Worm (Caenorhabditis elegans) whole organism, midembryonic: ENCODE data around the gene M60.7.

Experiments used
- T22C8.4 ChIP-seq: fragments of 200-800 bp; sonication (Bioruptor generic); IDR thresholded peaks from 2 replicates; pipeline ENCODE4 v1.3.6; 2022; ENCODE audit warnings: missing genetic modification characterization, missing compliant biosample characterization
- cog-1 ChIP-seq: sonication (generic microtip); optimal IDR thresholded peaks from 2 replicates; lab custom pipeline; 2016; ENCODE audit warnings: missing genetic modification characterization, missing compliant biosample characterization
- flt-1 ChIP-seq: fragments of 200-800 bp; sonication (Bioruptor generic); IDR thresholded peaks from 2 replicates; pipeline ENCODE4 v1.3.6; 2022; ENCODE audit warnings: missing genetic modification characterization, missing compliant biosample characterization
- klf-2 ChIP-seq: fragments of 200-800 bp; sonication (Bioruptor generic); conservative IDR thresholded peaks from 2 replicates; pipeline ENCODE4 v1.3.6; 2022; ENCODE audit warnings: missing genetic modification reagents, missing genetic modification characterization, missing compliant biosample characterization
- med-1 ChIP-seq: sonication (generic microtip); optimal IDR thresholded peaks from 2 replicates; lab custom pipeline; 2017; ENCODE audit warnings: missing genetic modification characterization, mild to moderate bottlenecking, missing compliant biosample characterization, antibody characterized with exemption, missing genetic modification reagents; ENCODE audit not compliant: insufficient read depth
- ref-1 ChIP-seq: fragments of 200-800 bp; sonication (Bioruptor generic); conservative IDR thresholded peaks from 2 replicates; pipeline ENCODE4 v1.3.6; 2022; ENCODE audit warnings: missing genetic modification reagents, missing genetic modification characterization, missing compliant biosample characterization
- tab-1 ChIP-seq: fragments of 200-800 bp; sonication (Bioruptor generic); IDR thresholded peaks from 2 replicates; pipeline ENCODE4 v1.3.6; 2022; ENCODE audit warnings: missing genetic modification characterization, missing compliant biosample characterization
- ztf-23 ChIP-seq: fragments of 200-800 bp; sonication (Bioruptor generic); IDR thresholded peaks from 2 replicates; pipeline ENCODE4 v1.3.6; 2022; ENCODE audit warnings: missing genetic modification reagents, missing genetic modification characterization, missing compliant biosample characterization
- ztf-29 ChIP-seq: fragments of 200-800 bp; sonication (Bioruptor generic); IDR thresholded peaks from 2 replicates; pipeline ENCODE4 v1.3.6; 2022; ENCODE audit warnings: missing genetic modification reagents, missing genetic modification characterization, missing compliant biosample characterization

M60.7 gene

ce11 chrX:8235994-8236393 lies 25.0 kb downstream of the M60.7 start, which contains the start of gene M60.4:
Gene M60.4 (minus strand): TSS chrX:8236314.
- TF ChIP-seq tab-1 (GFP tag; lab: Robert Waterston, UW) (no peak), cog-1 (tag; lab: Kevin White, UChicago) (no peak)

DNA sequence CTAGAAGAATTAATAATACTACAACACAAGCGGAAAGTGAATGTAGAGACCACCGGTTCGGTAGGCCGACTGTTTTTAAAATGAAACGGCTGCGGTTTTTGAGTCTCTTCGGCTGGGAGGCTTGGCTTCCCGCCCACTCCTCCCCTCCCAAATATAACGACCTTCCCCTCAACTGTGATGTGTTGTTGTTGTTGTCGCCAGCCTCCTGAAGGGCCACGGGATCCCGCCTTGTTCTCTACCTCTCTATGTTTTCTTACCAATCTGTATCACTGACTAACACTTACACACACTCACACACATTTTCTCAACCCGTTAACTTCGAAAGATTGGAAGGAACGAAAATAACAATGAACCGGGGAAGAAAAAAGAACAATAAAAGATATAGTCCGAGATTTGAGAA lies 27.4 kb downstream of the M60.7 start:
- TF ChIP-seq tab-1 (GFP tag; lab: Robert Waterston, UW) (no peak), T22C8.4 (GFP tag; lab: Robert Waterston, UW) (no peak), cog-1 (tag; lab: Kevin White, UChicago) (no peak), flt-1 (GFP tag; lab: Robert Waterston, UW) (no peak), ztf-29 (GFP tag; lab: Robert Waterston, UW) (no peak), ztf-23 (GFP tag; lab: Robert Waterston, UW) (no peak), ref-1 (GFP tag; lab: Robert Waterston, UW) (no peak), med-1 (GFP tag; lab: Kevin White, UChicago) (no peak), klf-2 (no peak)

ce11 chrX:8231858-8232257 lies 29.1 kb downstream of the M60.7 start, which contains the start of gene K02A6.3:
Gene K02A6.3 (minus strand): TSS chrX:8231931.
- TF ChIP-seq ref-1 (GFP tag; lab: Robert Waterston, UW), result no peak
- TF ChIP-seq cog-1 (tag; lab: Kevin White, UChicago), result peak; percentile 50
- peak; percentile 83 for TF ChIP-seq T22C8.4 (GFP tag; lab: Robert Waterston, UW)
- 0 out of 2 replicates have a peak, but pooled peaks have one; percentile 36 for TF ChIP-seq flt-1 (GFP tag; lab: Robert Waterston, UW)

DNA sequence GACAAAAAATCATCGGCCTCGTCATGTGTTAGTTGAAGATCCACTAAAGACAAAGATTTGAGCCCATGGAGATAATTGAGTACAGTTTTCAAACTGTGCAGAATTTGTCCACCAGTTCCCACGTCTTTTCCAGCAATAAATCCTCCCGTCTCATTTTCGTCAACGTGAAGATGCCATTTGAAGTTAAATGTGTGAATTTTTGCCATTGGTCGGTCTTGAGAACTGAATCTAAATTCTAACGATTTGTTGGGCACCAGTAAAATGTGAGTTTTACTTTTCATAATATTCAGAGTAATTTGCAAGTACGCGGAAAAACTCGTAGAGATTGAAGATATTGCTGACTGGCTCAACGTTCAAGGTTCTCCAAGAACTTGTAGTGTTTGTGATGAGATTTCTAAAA lies 30.4 kb downstream of the M60.7 start:
- TF ChIP-seq ztf-23 (GFP tag; lab: Robert Waterston, UW) (no peak), cog-1 (tag; lab: Kevin White, UChicago) (no peak), ref-1 (GFP tag; lab: Robert Waterston, UW) (no peak), T22C8.4 (GFP tag; lab: Robert Waterston, UW) (no peak), ztf-29 (GFP tag; lab: Robert Waterston, UW) (no peak)

DNA sequence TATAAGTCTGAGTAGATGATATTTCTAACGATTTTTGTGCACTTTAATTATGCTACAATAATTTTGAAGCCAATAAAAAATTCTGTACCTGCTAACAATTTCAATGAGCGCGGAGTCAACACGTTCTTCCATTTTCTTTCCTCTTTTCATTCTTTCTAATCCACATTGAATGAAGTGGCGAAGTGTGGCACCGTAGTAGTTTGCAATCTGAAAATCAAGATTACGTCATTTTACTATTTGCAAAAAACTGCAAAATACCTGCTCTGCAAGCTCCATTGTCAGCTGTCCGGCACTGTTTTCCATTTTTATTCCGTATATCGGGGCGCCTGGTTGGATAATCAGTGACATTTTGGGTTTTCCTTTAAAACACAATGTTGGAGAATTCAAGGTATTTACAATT lies 31.8 kb downstream of the M60.7 start:
- no peak for TF ChIP-seq ztf-23 (GFP tag; lab: Robert Waterston, UW)
- no peak for TF ChIP-seq ztf-29 (GFP tag; lab: Robert Waterston, UW)
- TF ChIP-seq cog-1 (tag; lab: Kevin White, UChicago), result no peak
- TF ChIP-seq flt-1 (GFP tag; lab: Robert Waterston, UW), result no peak
- no peak for TF ChIP-seq klf-2
- TF ChIP-seq ref-1 (GFP tag; lab: Robert Waterston, UW), result no peak
- TF ChIP-seq tab-1 (GFP tag; lab: Robert Waterston, UW), result no peak
- no peak for TF ChIP-seq med-1 (GFP tag; lab: Kevin White, UChicago)
- TF ChIP-seq T22C8.4 (GFP tag; lab: Robert Waterston, UW), result no peak

DNA sequence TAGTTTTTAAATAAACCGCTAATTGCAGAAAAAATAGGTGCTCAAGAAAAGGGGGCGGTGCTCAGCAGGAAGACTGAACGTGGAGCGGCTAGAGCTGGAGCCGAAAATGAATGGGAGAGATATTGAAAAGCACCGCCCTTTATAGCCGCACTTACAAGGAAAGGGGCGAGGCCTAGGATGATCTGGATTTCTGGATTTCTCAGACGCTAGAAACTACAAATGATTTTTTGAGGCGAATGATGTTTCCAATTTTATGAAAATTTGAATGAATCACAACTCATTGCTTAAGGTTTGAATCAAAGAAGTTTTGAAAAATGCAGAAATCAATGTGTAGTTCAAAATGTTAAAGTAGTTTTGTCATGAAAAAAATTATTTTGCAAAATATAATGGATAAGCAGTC lies 36.1 kb downstream of the M60.7 start, which contains the start of gene K02A6.2:
TSS of gene K02A6.2 (minus strand) at position 101 of the 400 bp plus-strand sequence.
- TF ChIP-seq flt-1 (GFP tag; lab: Robert Waterston, UW), result no peak
- no peak for TF ChIP-seq T22C8.4 (GFP tag; lab: Robert Waterston, UW)
- TF ChIP-seq ztf-23 (GFP tag; lab: Robert Waterston, UW), result no peak
- TF ChIP-seq ztf-29 (GFP tag; lab: Robert Waterston, UW), result no peak
- TF ChIP-seq med-1 (GFP tag; lab: Kevin White, UChicago), result no peak
- TF ChIP-seq klf-2, result no peak
- no peak for TF ChIP-seq cog-1 (tag; lab: Kevin White, UChicago)
- TF ChIP-seq tab-1 (GFP tag; lab: Robert Waterston, UW), result no peak
- TF ChIP-seq ref-1 (GFP tag; lab: Robert Waterston, UW), result no peak

DNA sequence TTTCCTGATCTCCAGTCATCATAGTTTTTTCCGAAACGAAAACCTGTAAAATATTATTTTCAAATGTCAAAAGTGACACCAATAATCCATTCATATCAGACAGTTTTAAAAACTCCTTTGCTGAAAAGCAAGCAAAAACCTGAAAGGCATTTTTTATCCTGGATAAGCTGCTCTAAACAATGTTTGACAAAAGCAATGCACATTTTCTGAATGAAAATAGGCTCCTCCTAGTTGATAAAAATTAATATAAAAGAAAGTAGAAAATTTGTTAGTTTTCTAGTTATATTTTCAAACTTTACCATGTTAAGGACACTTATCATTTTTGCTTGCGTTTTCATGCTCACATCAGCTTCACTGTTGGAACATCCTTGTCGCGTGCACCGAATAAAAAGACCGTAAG lies 41.5 kb downstream of the M60.7 start, which contains the start of gene K02A6.1:
TSS of gene K02A6.1 (plus strand) at position 301 of the 400 bp plus-strand sequence.
- no peak for TF ChIP-seq ztf-29 (GFP tag; lab: Robert Waterston, UW)
- no peak for TF ChIP-seq tab-1 (GFP tag; lab: Robert Waterston, UW)
- TF ChIP-seq flt-1 (GFP tag; lab: Robert Waterston, UW), result no peak
- no peak for TF ChIP-seq T22C8.4 (GFP tag; lab: Robert Waterston, UW)
- no peak for TF ChIP-seq ref-1 (GFP tag; lab: Robert Waterston, UW)
- TF ChIP-seq cog-1 (tag; lab: Kevin White, UChicago), result no peak
- TF ChIP-seq ztf-23 (GFP tag; lab: Robert Waterston, UW), result no peak
- TF ChIP-seq med-1 (GFP tag; lab: Kevin White, UChicago), result no peak

- TF ChIP-seq cog-1 (tag; lab: Kevin White, UChicago) (no peak), flt-1 (GFP tag; lab: Robert Waterston, UW) (no peak), ref-1 (GFP tag; lab: Robert Waterston, UW) (no peak), klf-2 (no peak), ztf-23 (GFP tag; lab: Robert Waterston, UW) (no peak), med-1 (GFP tag; lab: Kevin White, UChicago) (no peak), ztf-29 (GFP tag; lab: Robert Waterston, UW) (no peak), T22C8.4 (GFP tag; lab: Robert Waterston, UW) (no peak), tab-1 (GFP tag; lab: Robert Waterston, UW) (no peak)
These were observed 42.3 kb downstream of the M60.7 start, which contains the start of gene K02A6.4 for ce11 chrX:8218653-8219052. Gene K02A6.4 (minus strand): TSS chrX:8218753.

DNA sequence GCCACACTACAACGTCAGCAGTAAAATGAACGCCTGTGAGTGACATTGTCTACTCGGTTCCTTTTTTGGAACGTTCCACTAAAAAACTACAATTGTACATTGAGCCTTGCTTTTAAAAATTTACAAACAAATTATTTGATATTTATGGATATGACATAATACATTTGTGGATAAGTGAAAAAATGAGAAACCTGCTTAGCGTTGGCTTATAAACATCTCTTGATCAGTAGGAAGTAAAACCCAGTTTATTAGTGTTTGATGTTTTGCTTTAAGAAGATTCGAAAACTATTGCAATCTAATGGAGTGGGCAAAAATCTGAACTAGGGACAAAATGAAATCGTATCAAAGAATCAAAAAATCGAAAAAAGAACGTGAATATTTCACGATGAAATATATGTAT lies 44.0 kb downstream of the M60.7 start:
- no peak for TF ChIP-seq ref-1 (GFP tag; lab: Robert Waterston, UW)
- no peak for TF ChIP-seq tab-1 (GFP tag; lab: Robert Waterston, UW)
- TF ChIP-seq T22C8.4 (GFP tag; lab: Robert Waterston, UW), result no peak
- TF ChIP-seq ztf-23 (GFP tag; lab: Robert Waterston, UW), result no peak
- TF ChIP-seq cog-1 (tag; lab: Kevin White, UChicago), result no peak
